Worm (Caenorhabditis elegans): ENCODE measurements around the gene kat-1.

kat-1 gene

ce11 chrII:7090852-7091251, 17.2 kb downstream of the kat-1 start:
- no peak for TF ChIP-seq efl-1 (optimal IDR thresholded peaks at IDR 0.05)
- TF ChIP-seq efl-1 (GFP tag; optimal IDR thresholded peaks at IDR 0.05 in 1 of 2) = peak in 1 of 2 experiments; percentile 2
- TF ChIP-seq swsn-7 (tag; optimal IDR thresholded peaks at IDR 0.05) = no peak

DNA sequence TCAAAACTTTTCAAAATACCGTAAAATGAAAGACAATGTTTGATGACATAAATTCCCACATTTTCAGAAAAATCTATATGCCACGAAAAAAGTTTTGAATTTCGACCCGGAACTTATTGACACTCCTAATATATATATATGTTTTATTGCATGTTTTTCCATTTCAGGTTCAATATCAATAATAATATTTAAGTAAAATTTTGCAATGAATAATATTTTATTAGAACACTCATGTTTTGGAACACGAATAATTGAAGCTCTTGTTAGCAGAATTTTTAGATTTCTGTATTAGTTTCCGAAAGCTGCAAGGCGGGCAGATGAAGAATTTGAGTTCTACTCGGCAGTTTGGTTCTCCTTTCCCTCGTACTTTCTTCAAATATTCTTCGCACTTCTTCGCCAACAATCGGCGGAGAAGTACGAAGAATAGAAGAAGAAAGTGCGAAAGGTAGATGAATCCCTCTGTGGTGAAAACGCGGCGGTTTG, 19.8 kb downstream of the kat-1 start, which contains the start of gene T02G5.3:
T02G5.3 (plus strand) TSS at position 51 of the 483 bp plus-strand sequence.
- TF ChIP-seq xbp-1 (tag; optimal IDR thresholded peaks at IDR 0.05) (no peak), nhr-85 (tag) (peak; percentile 60), sup-37 (GFP tag; optimal IDR thresholded peaks at IDR 0.05) (no peak), vab-15 (tag; optimal IDR thresholded peaks at IDR 0.05) (no peak)

DNA sequence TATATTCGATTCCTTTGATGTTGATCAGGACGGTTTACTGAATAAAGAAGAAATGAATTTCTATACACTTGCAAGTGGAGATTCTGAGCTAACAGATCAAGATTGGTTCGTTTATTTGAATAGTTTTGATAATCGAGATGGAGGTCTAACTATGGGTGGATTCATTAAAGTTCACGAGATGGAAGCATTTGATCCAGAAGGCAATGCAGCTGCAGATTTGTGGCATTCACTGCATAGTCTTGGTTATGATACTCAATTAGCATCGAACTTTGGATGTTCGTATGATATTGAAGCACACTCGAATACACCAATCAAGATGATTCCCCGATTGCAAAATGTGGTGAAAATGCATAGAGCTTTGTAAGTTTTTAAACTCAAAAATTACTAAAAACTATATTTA, 22.4 kb downstream of the kat-1 start:
- TF ChIP-seq efl-1 (optimal IDR thresholded peaks at IDR 0.05) (no peak), efl-1 (GFP tag; optimal IDR thresholded peaks at IDR 0.05 in 1 of 2) (peak in 1 of 2 experiments; percentile 67), C34B4.2 (tag; optimal IDR thresholded peaks at IDR 0.05) (no peak)

DNA sequence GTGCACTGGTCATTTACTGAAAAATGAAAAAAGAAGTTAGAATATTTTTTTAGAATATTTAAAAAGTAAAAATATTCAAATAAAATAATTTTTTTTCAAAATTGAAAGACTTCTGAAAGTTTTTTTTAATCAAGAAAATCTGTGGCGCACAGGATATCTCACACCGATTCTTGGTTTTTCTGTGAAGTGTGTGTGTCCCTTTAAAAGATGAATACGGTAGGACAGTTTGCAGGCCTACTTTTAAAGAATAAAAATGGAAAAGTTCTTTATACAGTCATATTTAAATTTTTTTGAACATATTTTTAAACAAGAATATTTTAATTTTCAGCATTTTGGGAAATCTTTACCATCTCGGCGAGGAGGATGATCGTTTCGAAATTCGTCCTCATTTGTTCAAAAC, 25.0 kb downstream of the kat-1 start, which contains the start of gene mct-5:
mct-5 (minus strand) TSS at position 16 of the 400 bp plus-strand sequence.
- TF ChIP-seq lin-15B (tag; optimal IDR thresholded peaks at IDR 0.05) = no peak
- no peak for TF ChIP-seq nhr-11 (tag; optimal IDR thresholded peaks at IDR 0.05)
- no peak for TF ChIP-seq ceh-82 (tag; optimal IDR thresholded peaks at IDR 0.05)
- TF ChIP-seq ceh-63 (GFP tag; optimal IDR thresholded peaks at IDR 0.05) = no peak
- no peak for TF ChIP-seq nhr-84 (tag; optimal IDR thresholded peaks at IDR 0.05)
- TF ChIP-seq efl-3 (GFP tag; optimal IDR thresholded peaks at IDR 0.05) = no peak
- TF ChIP-seq unc-130 (tag; optimal IDR thresholded peaks at IDR 0.05) = no peak
- TF ChIP-seq sox-4 (tag; optimal IDR thresholded peaks at IDR 0.05) = no peak
- no peak for TF ChIP-seq C04F5.9 (tag; optimal IDR thresholded peaks at IDR 0.05)
- no peak for TF ChIP-seq aha-1 (tag; optimal IDR thresholded peaks at IDR 0.05)
- TF ChIP-seq fkh-4 (tag; optimal IDR thresholded peaks at IDR 0.05; ENCODE audit: borderline replicate concordance) = no peak

- TF ChIP-seq swsn-7 (tag; optimal IDR thresholded peaks at IDR 0.05) (no peak), fkh-10 (GFP tag; optimal IDR thresholded peaks at IDR 0.05) (no peak), sup-37 (GFP tag; optimal IDR thresholded peaks at IDR 0.05) (no peak), lsy-2 (tag; optimal IDR thresholded peaks at IDR 0.05) (no peak), vab-15 (tag; optimal IDR thresholded peaks at IDR 0.05) (no peak), dsc-1 (tag; optimal IDR thresholded peaks at IDR 0.05) (no peak), nhr-71 (tag; optimal IDR thresholded peaks at IDR 0.05) (peak; percentile 22), nhr-84 (tag; optimal IDR thresholded peaks at IDR 0.05) (no peak), pag-3 (tag; optimal IDR thresholded peaks at IDR 0.05; ENCODE audit: borderline replicate concordance, insufficient read depth) (no peak), tlp-1 (tag; optimal IDR thresholded peaks at IDR 0.05) (no peak), nhr-76 (tag; optimal IDR thresholded peaks at IDR 0.05) (no peak), ceh-88 (GFP tag; IDR thresholded peaks at IDR 0.05) (no peak), nhr-12 (tag; optimal IDR thresholded peaks at IDR 0.05) (no peak), C04F5.9 (tag; optimal IDR thresholded peaks at IDR 0.05) (no peak), dpl-1 (GFP tag; optimal IDR thresholded peaks at IDR 0.05) (no peak), nhr-90 (tag; optimal IDR thresholded peaks at IDR 0.05; ENCODE audit: poor library complexity) (peak; percentile 0), unc-86 (tag; optimal IDR thresholded peaks at IDR 0.05) (no peak), zip-4 (GFP tag; optimal IDR thresholded peaks at IDR 0.05) (no peak)
Observed at ce11 chrII:7099231-7099630, 25.6 kb downstream of the kat-1 start.

DNA sequence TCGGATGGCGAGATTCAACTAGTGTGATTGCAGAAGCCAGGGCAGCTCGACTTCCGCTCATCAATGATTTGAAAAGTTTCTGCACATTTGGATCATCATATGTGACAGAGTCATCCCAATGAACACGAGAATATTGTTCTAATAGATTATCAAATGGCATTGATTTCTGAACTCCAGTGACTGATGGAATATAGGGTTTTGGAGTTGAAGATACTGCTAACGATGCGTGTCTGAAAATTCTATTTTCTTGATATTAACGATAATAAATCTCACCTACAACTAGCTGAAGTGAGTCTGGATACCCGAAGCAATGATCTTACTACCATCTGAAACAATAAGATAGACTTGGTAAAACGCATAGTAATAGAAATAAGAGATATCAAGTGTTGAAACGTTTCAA, 27.2 kb downstream of the kat-1 start, which contains the start of gene mmaa-1:
mmaa-1 (minus strand) TSS at position 328 of the 400 bp plus-strand sequence.
- TF ChIP-seq fkh-4 (tag; optimal IDR thresholded peaks at IDR 0.05; ENCODE audit: borderline replicate concordance) = no peak
- TF ChIP-seq nhr-71 (tag; optimal IDR thresholded peaks at IDR 0.05) = peak; percentile 10

All from whole organism, L1 larva.